Fruit fly (Drosophila melanogaster): ENCODE measurements around the gene Npc2e.

The Npc2e gene

dm6 chr3R:10079267-10079987, 26.3 kb downstream of the Npc2e start (continued):
- TF ChIP-seq hkb (optimal IDR thresholded peaks at IDR 0.05) (no peak), hkb (GFP tag; IDR thresholded peaks at IDR 0.05) (peak; percentile 65), CG9727 (GFP tag; optimal IDR thresholded peaks at IDR 0.05) (peak; percentile 35), bigmax (GFP tag; optimal IDR thresholded peaks at IDR 0.05) (no peak), CG1647 (GFP tag; optimal IDR thresholded peaks at IDR 0.05) (no peak), tx (GFP tag; optimal IDR thresholded peaks at IDR 0.05) (peak; percentile 8), Dek (tag; optimal IDR thresholded peaks at IDR 0.05) (no peak), unc-4 (GFP tag; IDR thresholded peaks at IDR 0.05; ENCODE audit: partially characterized antibody) (no peak), CG8359 (GFP tag; optimal IDR thresholded peaks at IDR 0.05; ENCODE audit: borderline replicate concordance) (no peak), Xbp1 (GFP tag; optimal IDR thresholded peaks at IDR 0.05) (peak; percentile 28), Elba2 (GFP tag; optimal IDR thresholded peaks at IDR 0.05) (no peak), wdn (GFP tag; IDR thresholded peaks at IDR 0.05) (no peak), ase (GFP tag; IDR thresholded peaks at IDR 0.05) (no peak), CG30403 (GFP tag; optimal IDR thresholded peaks at IDR 0.05) (peak; percentile 38), ttk (GFP tag; IDR thresholded peaks at IDR 0.05) (no peak; the same call in 1 of the 2 replicates), CG9817 (tag; optimal IDR thresholded peaks at IDR 0.05) (no peak), CG4282 (GFP tag; optimal IDR thresholded peaks at IDR 0.05) (no peak), CG4617 (GFP tag; optimal IDR thresholded peaks at IDR 0.05; ENCODE audit: borderline replicate concordance) (no peak), CG4404 (GFP tag; IDR thresholded peaks at IDR 0.05) (no peak), pzg (GFP tag; optimal IDR thresholded peaks at IDR 0.05) (no peak), NfI (GFP tag; optimal IDR thresholded peaks at IDR 0.05) (peak; percentile 1), CG14965 (GFP tag; optimal IDR thresholded peaks at IDR 0.05; ENCODE audit: borderline replicate concordance) (no peak), CG1529 (GFP tag; optimal IDR thresholded peaks at IDR 0.05) (no peak), CG2116 (GFP tag; optimal IDR thresholded peaks at IDR 0.05) (no peak), CoRest (tag; optimal IDR thresholded peaks at IDR 0.05) (no peak), dysf (GFP tag; IDR thresholded peaks at IDR 0.05) (peak; percentile 35; the same call in 1 of the 3 replicates), Atf-2 (GFP tag; optimal IDR thresholded peaks at IDR 0.05) (peak; percentile 1), disco-r (GFP tag; optimal IDR thresholded peaks at IDR 0.05) (no peak), ham (GFP tag; IDR thresholded peaks at IDR 0.05) (no peak), Atf6 (GFP tag; IDR thresholded peaks at IDR 0.05) (no peak), cwo (GFP tag; optimal IDR thresholded peaks at IDR 0.05) (no peak), Camta (GFP tag; optimal IDR thresholded peaks at IDR 0.05) (peak; percentile 33), sqz (GFP tag; optimal IDR thresholded peaks at IDR 0.05) (no peak), CG12942 (GFP tag; optimal IDR thresholded peaks at IDR 0.05) (no peak), CG17359 (tag; optimal IDR thresholded peaks at IDR 0.05) (peak; percentile 45), repo (GFP tag; optimal IDR thresholded peaks at IDR 0.05) (no peak), CG7987 (GFP tag; optimal IDR thresholded peaks at IDR 0.05) (no peak), CrebB (tag; optimal IDR thresholded peaks at IDR 0.05) (no peak), CG7928 (GFP tag; optimal IDR thresholded peaks at IDR 0.05) (no peak), croc (GFP tag; conservative IDR thresholded peaks at IDR 0.05) (no peak), NC2β (GFP tag; optimal IDR thresholded peaks at IDR 0.05) (peak; percentile 24), CG6813 (GFP tag; optimal IDR thresholded peaks at IDR 0.05) (no peak), CG33557 (GFP tag; optimal IDR thresholded peaks at IDR 0.05) (no peak), CG4730 (GFP tag; IDR thresholded peaks at IDR 0.05) (no peak), NC2α (GFP tag; optimal IDR thresholded peaks at IDR 0.05) (no peak), Tbp (GFP tag; optimal IDR thresholded peaks at IDR 0.05) (no peak), ems (GFP tag; optimal IDR thresholded peaks at IDR 0.05) (no peak), unpg (GFP tag; optimal IDR thresholded peaks at IDR 0.05) (no peak), vvl (GFP tag; IDR thresholded peaks at IDR 0.05) (peak; percentile 61), CG15269 (tag; optimal IDR thresholded peaks at IDR 0.05) (peak; percentile 7), CG1024 (GFP tag; IDR thresholded peaks at IDR 0.05) (no peak)
